Worm (Caenorhabditis elegans) whole organism, L2 larva: ENCODE results near the gene T05C12.1.

Source experiments
- F13H6.1 ChIP-seq: sonication (generic microtip); optimal IDR thresholded peaks from 2 replicates; lab custom pipeline; 2016; ENCODE audit warnings: missing genetic modification characterization, missing compliant biosample characterization
- ZK546.5 ChIP-seq: sonication (generic microtip); optimal IDR thresholded peaks from 2 replicates; lab custom pipeline; 2017; ENCODE audit warnings: missing biosample characterization, missing genetic modification characterization
- alr-1 ChIP-seq: fragments of 150-350 bp; optimal IDR thresholded peaks from 2 replicates; lab custom pipeline; 2014; ENCODE audit warnings: missing biosample characterization, missing genetic modification characterization
- blmp-1 ChIP-seq: sonication (generic microtip); optimal IDR thresholded peaks from 2 replicates; lab custom pipeline; 2017; ENCODE audit warnings: missing genetic modification characterization, mild to moderate bottlenecking, missing compliant biosample characterization, antibody characterized with exemption, moderate library complexity; ENCODE audit not compliant: insufficient read depth
- dmd-4 ChIP-seq: sonication (generic microtip); optimal IDR thresholded peaks from 2 replicates; lab custom pipeline; 2017; ENCODE audit warnings: missing biosample characterization, missing genetic modification characterization
- egl-27 ChIP-seq: sonication (generic microtip); optimal IDR thresholded peaks from 3 replicates; lab custom pipeline; 2017; ENCODE audit warnings: missing biosample characterization, missing genetic modification reagents, missing genetic modification characterization
- elt-3 ChIP-seq: sonication (generic microtip); optimal IDR thresholded peaks from 2 replicates; lab custom pipeline; 2017; ENCODE audit warnings: missing biosample characterization, missing genetic modification characterization
- gmeb-1 ChIP-seq: fragments of 150-350 bp; optimal IDR thresholded peaks from 2 replicates; lab custom pipeline; 2014; ENCODE audit warnings: missing biosample characterization, missing genetic modification characterization
- lin-39 ChIP-seq: fragments of 150-350 bp; optimal IDR thresholded peaks from 2 replicates; lab custom pipeline; 2014; ENCODE audit warnings: missing biosample characterization, missing genetic modification reagents, missing genetic modification characterization
- nhr-23 ChIP-seq: fragments of 150-350 bp; optimal IDR thresholded peaks from 2 replicates; lab custom pipeline; 2014; ENCODE audit warnings: missing biosample characterization, missing genetic modification reagents, missing genetic modification characterization
- nhr-6 ChIP-seq: fragments of 150-350 bp; optimal IDR thresholded peaks from 2 replicates; lab custom pipeline; 2014; ENCODE audit warnings: missing biosample characterization, missing genetic modification characterization
- skn-1 ChIP-seq: sonication (generic microtip); optimal IDR thresholded peaks from 2 replicates; lab custom pipeline; 2017; ENCODE audit warnings: missing biosample characterization, missing genetic modification characterization
- unc-39 ChIP-seq: fragments of 150-350 bp; optimal IDR thresholded peaks from 2 replicates; lab custom pipeline; 2014; ENCODE audit warnings: missing biosample characterization, missing genetic modification characterization
- zag-1 ChIP-seq: fragments of 150-350 bp; optimal IDR thresholded peaks from 2 replicates; lab custom pipeline; 2014; ENCODE audit warnings: missing biosample characterization, missing genetic modification characterization

ce11 chrII:8152711-8153325 is 20.7 kb upstream of the T05C12.1 start:
- no peak for TF ChIP-seq nhr-6 (tag; lab: Kevin White, UChicago)
- no peak for TF ChIP-seq egl-27
- no peak for TF ChIP-seq skn-1 (tag; lab: Kevin White, UChicago)
- no peak for TF ChIP-seq lin-39
- no peak for TF ChIP-seq alr-1 (tag; lab: Kevin White, UChicago)
- TF ChIP-seq dmd-4 (tag; lab: Kevin White, UChicago), result no peak
- no peak for TF ChIP-seq nhr-23 (tag; lab: Kevin White, UChicago)
- TF ChIP-seq ZK546.5 (tag; lab: Kevin White, UChicago), result no peak
- no peak for TF ChIP-seq blmp-1
- no peak for TF ChIP-seq unc-39 (tag; lab: Kevin White, UChicago)
- TF ChIP-seq elt-3, result no peak
- no peak for TF ChIP-seq gmeb-1
- no peak for TF ChIP-seq F13H6.1
- no peak for TF ChIP-seq zag-1 (tag; lab: Kevin White, UChicago)
